Fruit fly (Drosophila melanogaster): ENCODE data around the gene kirre.

DNA sequence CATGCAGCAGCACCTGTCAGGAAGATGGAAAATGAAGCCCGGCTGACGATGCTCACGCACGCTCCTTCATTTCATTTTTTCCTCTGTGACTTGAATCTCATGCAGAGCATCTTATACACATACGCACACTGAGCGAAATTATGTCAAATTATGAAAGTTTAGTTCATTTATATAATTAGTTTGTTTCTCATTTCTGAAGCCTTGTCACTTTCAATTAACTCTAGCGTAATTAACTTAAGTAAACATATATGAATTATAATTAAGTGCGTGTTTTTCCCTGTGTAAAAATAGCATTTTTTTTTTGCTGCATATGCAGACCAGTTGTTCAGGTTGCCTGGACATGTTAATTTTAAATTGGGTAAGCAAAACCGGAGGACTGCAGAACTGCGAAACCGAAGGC is 276.3 kb downstream of the kirre start:
- TF ChIP-seq CG8478 (optimal IDR thresholded peaks at IDR 0.05): no peak
- TF ChIP-seq CTCF (optimal IDR thresholded peaks at IDR 0.05): no peak
